Worm (Caenorhabditis elegans) whole organism, L2 larva: ENCODE data around the gene BE0003N10.1.

ENCODE experiments used
- F13H6.1 ChIP-seq: sonication (generic microtip); optimal IDR thresholded peaks from 2 replicates; lab custom pipeline; 2016; ENCODE audit warnings: missing genetic modification characterization, missing compliant biosample characterization
- Y55F3AM.14 ChIP-seq: fragments of 200-800 bp; sonication (Bioruptor generic); optimal IDR thresholded peaks from 2 replicates; lab custom pipeline; 2018; ENCODE audit warnings: mild to moderate bottlenecking, missing genetic modification characterization, missing compliant biosample characterization
- egl-27 ChIP-seq: sonication (generic microtip); optimal IDR thresholded peaks from 3 replicates; lab custom pipeline; 2017; ENCODE audit warnings: missing biosample characterization, missing genetic modification reagents, missing genetic modification characterization
- elt-1 ChIP-seq: fragments of 150-350 bp; optimal IDR thresholded peaks from 2 replicates; lab custom pipeline; 2014; ENCODE audit warnings: missing biosample characterization, missing genetic modification characterization
- elt-3 ChIP-seq: sonication (generic microtip); optimal IDR thresholded peaks from 2 replicates; lab custom pipeline; 2017; ENCODE audit warnings: missing biosample characterization, missing genetic modification characterization
- lin-11 ChIP-seq: fragments of 150-350 bp; sonication (generic microtip); optimal IDR thresholded peaks from 2 replicates; lab custom pipeline; 2014; ENCODE audit warnings: missing biosample characterization, missing genetic modification characterization, inconsistent platforms, mixed read lengths
- lin-13 ChIP-seq: fragments of 150-350 bp; optimal IDR thresholded peaks from 2 replicates; lab custom pipeline; 2014; ENCODE audit warnings: missing biosample characterization, missing genetic modification reagents, missing genetic modification characterization
- mab-5 ChIP-seq: fragments of 150-350 bp; optimal IDR thresholded peaks from 2 replicates; lab custom pipeline; 2014; ENCODE audit warnings: missing biosample characterization, missing genetic modification characterization
- nhr-11 ChIP-seq: fragments of 150-350 bp; optimal IDR thresholded peaks from 2 replicates; lab custom pipeline; 2014; ENCODE audit warnings: missing biosample characterization, missing genetic modification characterization
- nhr-6 ChIP-seq: fragments of 150-350 bp; optimal IDR thresholded peaks from 2 replicates; lab custom pipeline; 2014; ENCODE audit warnings: missing biosample characterization, missing genetic modification characterization
- unc-55 ChIP-seq: fragments of 150-350 bp; sonication (generic microtip); optimal IDR thresholded peaks from 3 replicates; lab custom pipeline; 2014; ENCODE audit warnings: missing biosample characterization, missing genetic modification reagents, missing genetic modification characterization
- ztf-11 ChIP-seq: sonication (generic microtip); optimal IDR thresholded peaks from 2 replicates; lab custom pipeline; 2017; ENCODE audit warnings: missing biosample characterization, missing genetic modification characterization
- ztf-4 ChIP-seq: fragments of 150-350 bp; optimal IDR thresholded peaks from 2 replicates; lab custom pipeline; 2014; ENCODE audit warnings: missing biosample characterization, missing genetic modification characterization

DNA sequence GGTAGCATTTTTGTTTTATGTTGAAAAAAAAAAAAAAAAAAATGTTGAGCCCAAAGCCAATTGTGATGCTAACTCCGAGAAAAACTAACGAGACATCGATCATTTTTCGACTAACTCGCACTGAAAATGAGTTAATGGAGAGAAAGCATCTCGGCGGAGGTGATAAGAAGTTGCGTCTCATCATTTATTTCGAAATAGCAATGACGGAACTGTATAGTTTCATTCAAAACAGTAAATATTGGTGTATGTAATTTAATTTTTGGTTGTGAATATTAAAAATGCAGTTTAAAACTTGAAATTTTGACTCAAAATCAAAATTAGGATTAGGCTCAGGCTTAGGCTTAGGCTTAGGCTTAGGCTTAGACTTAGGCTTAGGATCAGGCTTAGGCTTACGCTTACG, 11.0 kb upstream of the BE0003N10.1 start, which contains the start of gene clc-25:
- TF ChIP-seq Y55F3AM.14 (GFP tag; lab: Kevin White, UChicago): no peak
- TF ChIP-seq mab-5 (tag; lab: Kevin White, UChicago): no peak
- no peak for TF ChIP-seq lin-13 (GFP tag; lab: Kevin White, UChicago)
- TF ChIP-seq egl-27 (tag; lab: Kevin White, UChicago): no peak
- no peak for TF ChIP-seq elt-1 (tag; lab: Kevin White, UChicago)
- TF ChIP-seq nhr-11 (tag; lab: Kevin White, UChicago): no peak
- no peak for TF ChIP-seq nhr-6 (tag; lab: Kevin White, UChicago)
- no peak for TF ChIP-seq elt-3 (tag; lab: Kevin White, UChicago)
- no peak for TF ChIP-seq ztf-11 (tag; lab: Kevin White, UChicago)
- TF ChIP-seq F13H6.1: no peak
- TF ChIP-seq unc-55 (GFP tag; lab: Kevin White, UChicago): no peak
- no peak for TF ChIP-seq lin-11 (tag; lab: Kevin White, UChicago)
- TF ChIP-seq ztf-4 (tag; lab: Kevin White, UChicago): no peak
